Worm (Caenorhabditis elegans) whole organism, L3 larva: Measurements from ENCODE around the gene dgk-3.

Experiments
- R02D3.7 ChIP-seq: fragments of 150-350 bp; optimal IDR thresholded peaks from 2 replicates; lab custom pipeline; 2014; ENCODE audit warnings: missing biosample characterization, missing genetic modification characterization
- ama-1 ChIP-seq: fragments of 150-350 bp; optimal IDR thresholded peaks from 2 replicates; lab custom pipeline; 2018
- daf-12 ChIP-seq: fragments of 150-350 bp; optimal IDR thresholded peaks from 2 replicates; lab custom pipeline; 2014; ENCODE audit warnings: missing biosample characterization, missing genetic modification reagents, missing genetic modification characterization
- hmg-11 ChIP-seq: sonication (generic microtip); optimal IDR thresholded peaks from 2 replicates; lab custom pipeline; 2016; ENCODE audit warnings: missing genetic modification characterization, missing compliant biosample characterization
- nhr-237 ChIP-seq: fragments of 150-350 bp; optimal IDR thresholded peaks from 2 replicates; lab custom pipeline; 2014; ENCODE audit warnings: missing biosample characterization, missing genetic modification characterization
- pha-4 ChIP-seq: fragments of 150-350 bp; optimal IDR thresholded peaks from 2 replicates; lab custom pipeline; 2014; ENCODE audit warnings: missing biosample characterization, missing genetic modification reagents, missing genetic modification characterization
- sea-2 ChIP-seq: fragments of 150-350 bp; sonication (generic microtip); optimal IDR thresholded peaks from 4 replicates; lab custom pipeline; 2014; ENCODE audit warnings: missing biosample characterization, missing genetic modification reagents, missing genetic modification characterization
- unc-39 ChIP-seq: sonication (generic microtip); optimal IDR thresholded peaks from 4 replicates; lab custom pipeline; 2017; ENCODE audit warnings: missing biosample characterization, missing genetic modification characterization

- TF ChIP-seq sea-2 (GFP tag; lab: Kevin White, UChicago) (no peak), hmg-11 (tag; lab: Kevin White, UChicago) (no peak), daf-12 (tag; lab: Kevin White, UChicago) (no peak), ama-1 (lab: Kevin White, UChicago) (no peak), nhr-237 (tag; lab: Kevin White, UChicago) (no peak), unc-39 (no peak), pha-4 (tag; lab: Kevin White, UChicago) (no peak), R02D3.7 (no peak)
Measured at ce11 chrIII:9177874-9178273, 15.0 kb downstream of the dgk-3 start.
